Fruit fly (Drosophila melanogaster): ENCODE results near the gene CG10600.

DNA sequence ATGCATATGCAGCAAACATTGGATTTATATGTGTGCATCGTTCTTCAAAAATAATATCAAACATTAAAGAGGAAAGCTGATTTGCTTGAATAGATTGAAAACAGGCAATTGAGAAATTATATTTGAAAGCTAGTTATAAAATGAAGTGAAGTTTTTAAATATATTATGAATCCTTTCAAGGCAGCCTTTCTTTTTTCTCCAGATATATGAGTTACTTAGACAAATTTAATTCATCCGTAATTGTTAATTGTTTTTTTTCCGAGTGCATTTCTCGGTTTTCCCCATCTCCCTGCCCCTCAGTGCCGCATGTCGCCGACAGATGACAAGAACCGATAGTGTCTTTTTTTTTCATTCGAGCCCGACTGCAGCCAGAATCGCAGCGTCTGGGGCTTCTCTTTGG, 32.3 kb upstream of the CG10600 start:
- no peak for TF ChIP-seq CG11504 (tag; optimal IDR thresholded peaks at IDR 0.05)
- TF ChIP-seq CG1024 (GFP tag; IDR thresholded peaks at IDR 0.05), result no peak
- TF ChIP-seq her (GFP tag; optimal IDR thresholded peaks at IDR 0.05), result no peak
- TF ChIP-seq Dll (GFP tag; IDR thresholded peaks at IDR 0.05; ENCODE audit: partially characterized antibody), result no peak
- no peak for TF ChIP-seq Fer3 (tag; optimal IDR thresholded peaks at IDR 0.05)

Data from whole organism, embryonic.